Worm (Caenorhabditis elegans) whole organism, mixed stage, embryonic: ENCODE results near the gene tsr-1.

ENCODE experiments used
- lin-13 ChIP-seq: fragments of 150-350 bp; optimal IDR thresholded peaks from 2 replicates; lab custom pipeline; 2014; ENCODE audit warnings: missing biosample characterization, missing genetic modification characterization
- lsy-2 ChIP-seq: fragments of 150-350 bp; optimal IDR thresholded peaks from 2 replicates; lab custom pipeline; 2014; ENCODE audit warnings: missing biosample characterization, missing genetic modification characterization
- nhr-28 ChIP-seq: fragments of 150-350 bp; optimal IDR thresholded peaks from 2 replicates; lab custom pipeline; 2014; ENCODE audit warnings: missing biosample characterization, missing genetic modification characterization
- snpc-4 ChIP-seq: fragments of 150-350 bp; optimal IDR thresholded peaks from 2 replicates; lab custom pipeline; 2014; ENCODE audit warnings: missing biosample characterization, missing genetic modification characterization
- sptf-1 ChIP-seq: sonication (generic microtip); optimal IDR thresholded peaks from 2 replicates; lab custom pipeline; 2017; ENCODE audit warnings: mild to moderate bottlenecking, missing genetic modification characterization, moderate library complexity, missing compliant biosample characterization
- unc-39 ChIP-seq: fragments of 150-350 bp; optimal IDR thresholded peaks from 2 replicates; lab custom pipeline; 2014; ENCODE audit warnings: missing biosample characterization, missing genetic modification characterization

DNA sequence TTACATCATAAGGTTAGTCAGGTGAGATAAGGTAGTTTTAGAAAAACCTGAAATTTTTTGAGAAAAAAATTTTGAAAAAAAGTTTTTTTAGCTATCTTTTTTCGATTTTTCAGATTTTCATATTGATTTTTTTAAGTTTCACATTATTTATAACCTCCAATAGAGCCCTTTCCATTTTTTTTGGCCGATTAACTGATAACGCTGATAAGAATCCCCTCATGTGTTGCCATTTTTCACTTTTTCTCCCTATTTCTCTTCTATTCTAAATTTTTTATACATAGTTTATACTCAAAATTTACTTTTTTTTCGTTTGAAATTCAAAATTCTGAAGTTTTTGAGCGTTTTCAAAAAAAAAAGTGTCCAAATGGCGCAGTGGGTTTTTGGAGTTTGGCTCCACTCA, 35.0 kb downstream of the tsr-1 start:
- TF ChIP-seq lin-13 (tag; lab: Kevin White, UChicago) (no peak), snpc-4 (no peak), sptf-1 (tag; lab: Kevin White, UChicago) (no peak), lsy-2 (tag; lab: Kevin White, UChicago) (no peak), nhr-28 (no peak), unc-39 (no peak)
